Worm (Caenorhabditis elegans) whole organism, midembryonic: ENCODE measurements around the gene M01B2.12.

Experiments
- T22C8.4 ChIP-seq: fragments of 200-800 bp; sonication (Bioruptor generic); IDR thresholded peaks from 2 replicates; pipeline ENCODE4 v1.3.6; 2022; ENCODE audit warnings: missing genetic modification characterization, missing compliant biosample characterization
- cog-1 ChIP-seq: sonication (generic microtip); optimal IDR thresholded peaks from 2 replicates; lab custom pipeline; 2016; ENCODE audit warnings: missing genetic modification characterization, missing compliant biosample characterization
- flt-1 ChIP-seq: fragments of 200-800 bp; sonication (Bioruptor generic); IDR thresholded peaks from 2 replicates; pipeline ENCODE4 v1.3.6; 2022; ENCODE audit warnings: missing genetic modification characterization, missing compliant biosample characterization
- klf-2 ChIP-seq: fragments of 200-800 bp; sonication (Bioruptor generic); conservative IDR thresholded peaks from 2 replicates; pipeline ENCODE4 v1.3.6; 2022; ENCODE audit warnings: missing genetic modification reagents, missing genetic modification characterization, missing compliant biosample characterization
- med-1 ChIP-seq: sonication (generic microtip); optimal IDR thresholded peaks from 2 replicates; lab custom pipeline; 2017; ENCODE audit warnings: missing genetic modification characterization, mild to moderate bottlenecking, missing compliant biosample characterization, antibody characterized with exemption, missing genetic modification reagents; ENCODE audit not compliant: insufficient read depth
- ref-1 ChIP-seq: fragments of 200-800 bp; sonication (Bioruptor generic); conservative IDR thresholded peaks from 2 replicates; pipeline ENCODE4 v1.3.6; 2022; ENCODE audit warnings: missing genetic modification reagents, missing genetic modification characterization, missing compliant biosample characterization
- tab-1 ChIP-seq: fragments of 200-800 bp; sonication (Bioruptor generic); IDR thresholded peaks from 2 replicates; pipeline ENCODE4 v1.3.6; 2022; ENCODE audit warnings: missing genetic modification characterization, missing compliant biosample characterization
- ztf-23 ChIP-seq: fragments of 200-800 bp; sonication (Bioruptor generic); IDR thresholded peaks from 2 replicates; pipeline ENCODE4 v1.3.6; 2022; ENCODE audit warnings: missing genetic modification reagents, missing genetic modification characterization, missing compliant biosample characterization
- ztf-29 ChIP-seq: fragments of 200-800 bp; sonication (Bioruptor generic); IDR thresholded peaks from 2 replicates; pipeline ENCODE4 v1.3.6; 2022; ENCODE audit warnings: missing genetic modification reagents, missing genetic modification characterization, missing compliant biosample characterization

The M01B2.12 gene

DNA sequence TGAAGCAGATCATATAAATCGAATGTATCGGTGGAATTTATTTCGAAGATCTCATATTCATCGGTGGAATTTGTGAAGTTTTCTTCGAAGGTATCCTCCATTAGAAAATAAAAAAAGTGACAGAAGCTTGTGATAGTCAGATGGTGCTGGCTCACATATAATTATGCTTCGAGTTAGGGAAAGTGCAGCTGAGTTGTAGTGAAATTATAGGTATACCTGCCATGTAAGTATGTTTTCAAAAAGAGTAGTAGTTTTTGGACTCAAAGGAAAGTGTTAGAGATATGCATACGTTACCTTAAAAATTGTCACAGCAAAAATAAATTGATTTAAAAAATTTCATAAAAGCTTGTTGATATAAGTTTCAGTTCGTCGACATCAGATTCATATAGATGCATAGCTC lies 23.8 kb downstream of the M01B2.12 start, which contains the start of gene srw-11:
srw-11 (minus strand) TSS at position 101 of the 400 bp plus-strand sequence.
- TF ChIP-seq klf-2 (GFP tag; lab: Robert Waterston, UW) (no peak), ztf-29 (GFP tag; lab: Robert Waterston, UW) (no peak), ref-1 (no peak), cog-1 (tag; lab: Kevin White, UChicago) (no peak), flt-1 (GFP tag; lab: Robert Waterston, UW) (no peak), tab-1 (GFP tag; lab: Robert Waterston, UW) (no peak), T22C8.4 (GFP tag; lab: Robert Waterston, UW) (no peak), med-1 (GFP tag; lab: Kevin White, UChicago) (no peak), ztf-23 (GFP tag; lab: Robert Waterston, UW) (no peak)

DNA sequence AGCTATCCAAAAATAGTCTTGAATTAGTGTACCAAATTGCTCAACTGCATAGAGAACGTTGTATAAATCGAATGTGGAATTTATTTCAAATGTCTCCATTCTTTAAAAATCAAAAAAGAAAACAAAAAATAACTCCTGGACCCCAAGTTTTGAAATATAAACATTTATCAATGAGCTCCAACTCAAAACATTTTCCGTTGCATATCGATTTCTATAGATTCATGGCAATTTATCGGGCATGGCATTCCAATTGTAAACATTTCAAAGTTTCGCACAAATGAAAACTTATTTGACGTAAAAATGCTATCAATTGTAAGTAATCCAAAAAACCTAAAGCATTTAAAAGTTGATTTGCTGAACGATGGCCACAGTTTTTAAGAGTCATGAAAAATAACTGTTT lies 25.5 kb downstream of the M01B2.12 start, which contains the start of gene srw-12:
srw-12 (minus strand) TSS at position 101 of the 400 bp plus-strand sequence.
- TF ChIP-seq klf-2 (GFP tag; lab: Robert Waterston, UW) (no peak), med-1 (GFP tag; lab: Kevin White, UChicago) (no peak)

DNA sequence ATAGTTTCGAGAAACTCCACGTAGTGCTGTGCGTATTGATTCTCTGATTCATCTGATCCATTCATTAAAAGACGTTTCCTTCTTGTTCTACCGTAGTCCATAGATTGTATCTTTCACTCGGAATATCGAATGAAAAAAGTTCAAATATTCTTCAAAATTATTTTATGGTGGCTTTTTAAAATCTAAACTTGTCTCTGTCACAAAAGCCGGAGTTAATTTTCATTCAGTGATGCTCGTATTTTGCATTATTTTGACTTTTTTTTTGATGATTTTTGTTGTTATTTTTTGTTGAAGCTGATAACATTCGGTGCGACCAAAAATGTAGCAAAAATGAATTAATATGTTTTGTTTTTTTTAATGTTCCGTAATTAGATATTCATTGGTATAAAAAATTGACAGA lies 28.4 kb downstream of the M01B2.12 start, which contains the start of gene nhr-164:
nhr-164 (minus strand) TSS at position 101 of the 400 bp plus-strand sequence.
- no peak for TF ChIP-seq ztf-29 (GFP tag; lab: Robert Waterston, UW)
- TF ChIP-seq ztf-23 (GFP tag; lab: Robert Waterston, UW): no peak
- no peak for TF ChIP-seq tab-1 (GFP tag; lab: Robert Waterston, UW)
- TF ChIP-seq ref-1: no peak
- no peak for TF ChIP-seq T22C8.4 (GFP tag; lab: Robert Waterston, UW)
- no peak for TF ChIP-seq klf-2 (GFP tag; lab: Robert Waterston, UW)
- no peak for TF ChIP-seq cog-1 (tag; lab: Kevin White, UChicago)
- no peak for TF ChIP-seq med-1 (GFP tag; lab: Kevin White, UChicago)
- no peak for TF ChIP-seq flt-1 (GFP tag; lab: Robert Waterston, UW)

DNA sequence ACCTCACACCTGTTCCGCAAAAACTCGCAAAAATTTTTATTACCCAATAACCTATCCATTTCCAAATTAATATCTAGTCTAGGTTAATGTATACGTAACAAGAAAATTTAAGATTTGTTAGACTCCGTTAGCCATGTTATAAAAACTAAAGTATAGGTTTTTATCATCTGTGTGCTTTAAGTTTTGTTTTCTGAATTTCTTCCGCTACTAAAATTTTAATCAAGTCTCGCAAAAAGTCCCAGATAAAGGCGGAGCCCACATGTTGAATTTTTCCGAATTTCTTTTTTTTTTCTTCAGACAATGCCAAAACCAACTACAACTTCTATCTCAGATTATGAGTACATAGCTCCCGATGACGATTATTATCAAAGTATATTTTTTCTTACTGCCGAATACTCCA lies 31.8 kb downstream of the M01B2.12 start, which contains the start of gene srw-13:
srw-13 (plus strand) TSS at position 301 of the 400 bp plus-strand sequence.
- TF ChIP-seq klf-2 (GFP tag; lab: Robert Waterston, UW): no peak

DNA sequence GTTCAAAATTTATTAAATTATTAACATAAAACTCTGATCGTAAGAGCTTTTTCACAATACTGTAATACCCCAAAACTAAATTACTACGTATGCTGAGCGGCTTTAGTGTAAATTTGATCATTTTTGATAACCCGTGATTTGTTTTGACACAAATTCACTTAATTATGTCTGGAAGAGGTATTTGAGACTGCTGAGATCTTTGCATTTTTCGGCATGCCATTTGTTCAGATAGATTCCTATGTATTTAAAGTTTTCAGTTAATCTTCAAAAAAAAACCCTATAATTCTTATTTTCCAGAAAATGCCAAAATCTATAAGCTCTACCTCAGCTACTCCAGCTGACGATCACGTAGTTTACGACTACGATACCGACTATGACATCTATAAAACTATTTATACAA lies 33.8 kb downstream of the M01B2.12 start, which contains the start of gene srw-15:
srw-15 (plus strand) TSS at position 301 of the 400 bp plus-strand sequence.
- no peak for TF ChIP-seq med-1 (GFP tag; lab: Kevin White, UChicago)
- TF ChIP-seq cog-1 (tag; lab: Kevin White, UChicago): no peak
- TF ChIP-seq klf-2 (GFP tag; lab: Robert Waterston, UW): no peak
- TF ChIP-seq flt-1 (GFP tag; lab: Robert Waterston, UW): no peak
- TF ChIP-seq ref-1: no peak
- TF ChIP-seq T22C8.4 (GFP tag; lab: Robert Waterston, UW): no peak
- TF ChIP-seq tab-1 (GFP tag; lab: Robert Waterston, UW): no peak
- no peak for TF ChIP-seq ztf-23 (GFP tag; lab: Robert Waterston, UW)
- TF ChIP-seq ztf-29 (GFP tag; lab: Robert Waterston, UW): no peak

DNA sequence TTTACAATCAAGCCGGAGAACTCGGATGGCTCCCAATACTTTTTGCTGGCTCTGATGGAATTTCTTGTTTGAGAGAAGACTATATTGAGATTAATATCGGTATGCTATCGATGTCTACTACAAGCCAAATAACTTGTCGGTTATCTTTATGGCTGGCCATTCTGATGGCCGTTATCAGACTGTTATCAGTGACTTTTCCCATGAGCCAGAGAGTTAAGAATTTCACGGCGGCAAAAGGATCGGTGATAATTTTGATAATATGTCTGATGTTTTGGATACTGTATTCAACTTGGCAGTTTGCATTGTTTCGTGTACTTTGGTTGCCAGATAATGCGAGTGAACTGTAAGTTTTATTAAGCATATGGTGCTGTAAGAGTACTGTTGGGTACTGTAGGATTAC lies 37.8 kb downstream of the M01B2.12 start:
- no peak for TF ChIP-seq med-1 (GFP tag; lab: Kevin White, UChicago)
- no peak for TF ChIP-seq ref-1
- TF ChIP-seq flt-1 (GFP tag; lab: Robert Waterston, UW): no peak
- TF ChIP-seq cog-1 (tag; lab: Kevin White, UChicago): no peak
- TF ChIP-seq ztf-29 (GFP tag; lab: Robert Waterston, UW): no peak
- no peak for TF ChIP-seq ztf-23 (GFP tag; lab: Robert Waterston, UW)
- TF ChIP-seq klf-2 (GFP tag; lab: Robert Waterston, UW): no peak

DNA sequence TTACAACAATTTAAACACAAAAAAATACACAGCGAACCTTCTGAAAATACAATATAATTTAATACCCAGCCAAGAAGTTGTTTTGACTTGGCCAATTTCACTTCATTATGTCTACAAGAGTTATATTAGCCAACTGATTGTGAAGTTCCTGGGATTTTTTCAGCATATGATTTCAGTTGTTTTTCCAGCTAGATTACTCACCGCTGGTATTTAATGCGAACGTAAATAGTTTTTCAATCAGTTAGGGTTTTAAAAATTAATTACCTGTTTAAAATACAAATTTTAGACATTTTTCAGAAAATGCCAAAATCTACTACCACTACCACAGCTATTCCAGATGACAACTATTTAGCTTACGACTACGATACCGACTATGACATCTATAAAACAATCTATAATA lies 38.4 kb downstream of the M01B2.12 start, which contains the start of gene srw-14:
srw-14 (plus strand) TSS at position 301 of the 400 bp plus-strand sequence.
- TF ChIP-seq tab-1 (GFP tag; lab: Robert Waterston, UW) (no peak), cog-1 (tag; lab: Kevin White, UChicago) (no peak), flt-1 (GFP tag; lab: Robert Waterston, UW) (no peak), T22C8.4 (GFP tag; lab: Robert Waterston, UW) (no peak), ztf-29 (GFP tag; lab: Robert Waterston, UW) (no peak), ztf-23 (GFP tag; lab: Robert Waterston, UW) (no peak), ref-1 (no peak)

DNA sequence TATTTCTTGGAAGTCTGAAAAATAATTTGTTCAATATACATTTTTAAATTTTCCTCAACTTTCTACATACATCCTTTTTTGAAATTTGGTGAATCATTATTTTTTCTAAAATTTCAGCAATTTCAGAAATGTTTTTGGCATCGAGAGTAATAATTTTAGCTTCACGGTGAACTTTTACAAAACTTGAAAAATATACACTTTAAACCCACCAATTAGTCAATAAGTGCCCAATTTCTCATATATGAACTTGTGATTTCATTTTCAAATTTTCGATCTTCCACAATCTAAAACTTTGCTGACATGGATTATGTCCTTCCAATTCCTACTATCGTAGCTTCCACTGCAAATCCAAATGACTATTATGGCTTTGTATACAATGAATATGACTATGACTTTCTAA lies 40.4 kb downstream of the M01B2.12 start, which contains the start of gene srw-24:
srw-24 (plus strand) TSS at position 301 of the 400 bp plus-strand sequence.
- TF ChIP-seq flt-1 (GFP tag; lab: Robert Waterston, UW) (no peak), cog-1 (tag; lab: Kevin White, UChicago) (no peak), ztf-29 (GFP tag; lab: Robert Waterston, UW) (no peak), klf-2 (GFP tag; lab: Robert Waterston, UW) (no peak), med-1 (GFP tag; lab: Kevin White, UChicago) (no peak), ref-1 (no peak), T22C8.4 (GFP tag; lab: Robert Waterston, UW) (no peak), ztf-23 (GFP tag; lab: Robert Waterston, UW) (no peak), tab-1 (GFP tag; lab: Robert Waterston, UW) (no peak)

DNA sequence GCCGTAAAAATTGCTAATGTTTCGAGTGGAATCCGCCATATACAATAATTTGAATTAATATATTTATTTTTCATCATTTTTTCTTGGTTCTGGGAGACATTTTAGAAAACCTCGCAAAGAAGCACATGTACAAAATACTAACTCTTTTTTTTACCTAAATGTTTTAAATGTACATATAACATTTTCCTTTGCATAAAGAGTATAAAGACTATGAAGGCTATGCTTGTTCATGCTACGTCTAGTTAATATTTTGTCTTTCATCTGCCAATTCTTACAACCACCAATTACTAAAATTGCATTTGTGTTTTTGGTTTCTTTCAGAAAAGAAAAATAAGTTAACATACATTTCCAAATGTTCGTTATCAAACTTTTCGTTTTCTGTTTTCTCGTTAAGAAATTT lies 42.7 kb downstream of the M01B2.12 start, which contains the start of gene irld-25:
irld-25 (plus strand) TSS at position 301 of the 400 bp plus-strand sequence.
- TF ChIP-seq cog-1 (tag; lab: Kevin White, UChicago): no peak
- no peak for TF ChIP-seq T22C8.4 (GFP tag; lab: Robert Waterston, UW)
- TF ChIP-seq ztf-29 (GFP tag; lab: Robert Waterston, UW): no peak

DNA sequence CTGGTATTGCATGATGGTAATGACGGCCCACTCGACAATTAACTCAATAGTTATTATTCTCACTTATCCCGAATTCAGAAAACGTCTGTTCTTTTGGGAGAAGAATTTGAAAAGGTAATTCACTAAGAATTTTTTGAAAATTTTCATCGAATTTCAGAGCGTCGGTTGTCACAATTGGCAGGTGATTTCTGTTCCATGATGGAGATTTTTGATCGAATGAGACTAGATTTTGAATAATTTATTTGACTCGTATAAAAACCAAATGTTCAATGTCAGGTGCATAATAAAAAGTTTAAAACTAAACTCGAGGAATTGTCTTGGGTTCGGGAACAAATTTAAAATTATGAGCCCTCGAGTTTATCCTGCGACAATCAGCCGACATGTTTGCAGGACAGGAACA lies 47.3 kb downstream of the M01B2.12 start, which contains the start of gene sri-25:
sri-25 (plus strand) TSS at position 301 of the 400 bp plus-strand sequence.
- TF ChIP-seq klf-2 (GFP tag; lab: Robert Waterston, UW) (no peak), T22C8.4 (GFP tag; lab: Robert Waterston, UW) (no peak), ztf-23 (GFP tag; lab: Robert Waterston, UW) (no peak), cog-1 (tag; lab: Kevin White, UChicago) (no peak), ztf-29 (GFP tag; lab: Robert Waterston, UW) (no peak), ref-1 (no peak), med-1 (GFP tag; lab: Kevin White, UChicago) (no peak), flt-1 (GFP tag; lab: Robert Waterston, UW) (no peak), tab-1 (GFP tag; lab: Robert Waterston, UW) (no peak)
